Worm (Caenorhabditis elegans) whole organism, young adult: ENCODE data around the gene M03C11.3.

Experiments
- B0035.1 ChIP-seq: sonication (generic microtip); optimal IDR thresholded peaks from 2 replicates; lab custom pipeline; 2016; ENCODE audit warnings: missing genetic modification characterization, mild to moderate bottlenecking, missing compliant biosample characterization, missing genotype, missing genetic modification reagents
- B0336.3 ChIP-seq: fragments of 200-800 bp; sonication (Bioruptor generic); IDR thresholded peaks from 2 replicates; pipeline ENCODE4 v1.3.6; 2022; ENCODE audit warnings: missing genetic modification characterization, missing compliant biosample characterization
- F10E7.11 ChIP-seq: sonication (generic microtip); optimal IDR thresholded peaks from 2 replicates; lab custom pipeline; 2017; ENCODE audit warnings: mild to moderate bottlenecking, missing genetic modification characterization, moderate library complexity, missing compliant biosample characterization
- F22D6.2 ChIP-seq: sonication (generic microtip); optimal IDR thresholded peaks from 2 replicates; lab custom pipeline; 2016; ENCODE audit warnings: mild to moderate bottlenecking, missing genetic modification characterization, missing compliant biosample characterization
- F52B5.7 ChIP-seq: sonication (generic microtip); optimal IDR thresholded peaks from 2 replicates; lab custom pipeline; 2016; ENCODE audit warnings: mild to moderate bottlenecking, missing genetic modification characterization, missing compliant biosample characterization
- K11D2.4 ChIP-seq: fragments of 200-800 bp; sonication (Bioruptor generic); IDR thresholded peaks from 2 replicates; pipeline ENCODE4 v1.3.6; 2022; ENCODE audit warnings: missing genetic modification reagents, missing genetic modification characterization, missing compliant biosample characterization
- K12H6.12 ChIP-seq: fragments of 200-800 bp; sonication (Bioruptor generic); optimal IDR thresholded peaks from 2 replicates; lab custom pipeline; 2018; ENCODE audit warnings: mild to moderate bottlenecking, missing genetic modification characterization, missing compliant biosample characterization
- T07F8.4 ChIP-seq: sonication (generic microtip); optimal IDR thresholded peaks from 2 replicates; lab custom pipeline; 2016; ENCODE audit warnings: mild to moderate bottlenecking, missing genetic modification characterization, moderate library complexity, missing compliant biosample characterization
- Y56A3A.18 ChIP-seq: fragments of 200-800 bp; sonication (Bioruptor generic); IDR thresholded peaks from 2 replicates; pipeline ENCODE4 v1.3.6; 2022; ENCODE audit warnings: missing genetic modification reagents, missing genetic modification characterization, missing compliant biosample characterization
- ama-1 ChIP-seq, 3 experiments: fragments of 150-350 bp in 1 of 3; sonication (generic microtip) in 2 of 3; optimal IDR thresholded peaks; 2 replicates each; lab custom pipeline; 2014 to 2018; ENCODE audit warnings: missing biosample characterization in 2 of 3, missing genetic modification characterization in 2 of 3, missing genetic modification reagents in 2 of 3
- aptf-2 ChIP-seq: fragments of 200-800 bp; sonication (Bioruptor generic); conservative IDR thresholded peaks from 2 replicates; pipeline ENCODE4 v1.3.6; 2022; ENCODE audit warnings: missing genetic modification reagents, missing genetic modification characterization, missing compliant biosample characterization
- aptf-3 ChIP-seq: fragments of 200-800 bp; sonication (Bioruptor generic); IDR thresholded peaks from 2 replicates; pipeline ENCODE4 v1.3.6; 2022; ENCODE audit warnings: missing genetic modification characterization, missing compliant biosample characterization
- atf-7 ChIP-seq: sonication (generic microtip); optimal IDR thresholded peaks from 2 replicates; lab custom pipeline; 2017; ENCODE audit warnings: mild to moderate bottlenecking, missing genetic modification characterization, missing compliant biosample characterization
- athp-1 ChIP-seq: sonication (generic microtip); optimal IDR thresholded peaks from 2 replicates; lab custom pipeline; 2017; ENCODE audit warnings: mild to moderate bottlenecking, missing genetic modification characterization, missing compliant biosample characterization
- attf-5 ChIP-seq: fragments of 200-800 bp; sonication (Bioruptor generic); optimal IDR thresholded peaks from 2 replicates; lab custom pipeline; 2018; ENCODE audit warnings: mild to moderate bottlenecking, missing genetic modification characterization, missing compliant biosample characterization
- attf-6 ChIP-seq: fragments of 200-800 bp; sonication (Bioruptor generic); IDR thresholded peaks from 2 replicates; pipeline ENCODE4 v1.3.6; 2022; ENCODE audit warnings: missing genetic modification reagents, missing genetic modification characterization, missing compliant biosample characterization
- ccch-3 ChIP-seq: fragments of 200-800 bp; sonication (Bioruptor generic); optimal IDR thresholded peaks from 2 replicates; lab custom pipeline; 2018; ENCODE audit warnings: mild to moderate bottlenecking, missing genetic modification characterization, missing compliant biosample characterization
- cebp-1 ChIP-seq, 2 experiments: fragments of 200-800 bp in 1 of 2; sonication (Bioruptor generic) in 1 of 2; sonication (generic microtip) in 1 of 2; IDR thresholded peaks in 1 of 2; optimal IDR thresholded peaks in 1 of 2; 2 replicates each; pipeline versions ENCODE4 v1.3.6 to Lab custom; 2017 to 2022; ENCODE audit warnings: missing compliant biosample characterization in 2 of 2, missing genetic modification characterization in 2 of 2, mild to moderate bottlenecking in 1 of 2, missing genetic modification reagents in 1 of 2, moderate library complexity in 1 of 2
- ceh-27 ChIP-seq: fragments of 200-800 bp; sonication (Bioruptor generic); optimal IDR thresholded peaks from 2 replicates; lab custom pipeline; 2018; ENCODE audit warnings: mild to moderate bottlenecking, missing genetic modification characterization, moderate library complexity, missing compliant biosample characterization
- chd-7 ChIP-seq: sonication (generic microtip); optimal IDR thresholded peaks from 2 replicates; lab custom pipeline; 2016; ENCODE audit warnings: mild to moderate bottlenecking, missing genetic modification characterization, moderate library complexity, missing compliant biosample characterization
- efl-1 ChIP-seq: fragments of 150-350 bp; optimal IDR thresholded peaks from 2 replicates; lab custom pipeline; 2014; ENCODE audit warnings: missing biosample characterization, missing genetic modification reagents, missing genetic modification characterization
- egl-44 ChIP-seq: fragments of 200-800 bp; sonication (Bioruptor generic); IDR thresholded peaks from 2 replicates; pipeline ENCODE4 v1.3.6; 2022; ENCODE audit warnings: missing genetic modification reagents, missing genetic modification characterization, missing compliant biosample characterization
- ekl-4 ChIP-seq: fragments of 200-800 bp; sonication (Bioruptor generic); IDR thresholded peaks from 2 replicates; pipeline ENCODE4 v1.3.6; 2022; ENCODE audit warnings: missing genetic modification reagents, missing genetic modification characterization, missing compliant biosample characterization
- gei-17 ChIP-seq: fragments of 200-800 bp; sonication (Bioruptor generic); optimal IDR thresholded peaks from 2 replicates; lab custom pipeline; 2018; ENCODE audit warnings: mild to moderate bottlenecking, missing genetic modification characterization, missing compliant biosample characterization
- him-1 ChIP-seq: sonication (generic microtip); optimal IDR thresholded peaks from 2 replicates; lab custom pipeline; 2016; ENCODE audit warnings: missing genotype, missing genetic modification reagents, missing genetic modification characterization, missing compliant biosample characterization
- hmg-20 ChIP-seq: fragments of 200-800 bp; sonication (Bioruptor generic); IDR thresholded peaks from 2 replicates; pipeline ENCODE4 v1.3.6; 2022; ENCODE audit warnings: missing genetic modification reagents, missing genetic modification characterization, missing compliant biosample characterization
- let-526 ChIP-seq: fragments of 200-800 bp; sonication (Bioruptor generic); IDR thresholded peaks from 2 replicates; pipeline ENCODE4 v1.3.6; 2022; ENCODE audit warnings: missing genetic modification reagents, missing genetic modification characterization, missing compliant biosample characterization
- lin-40 ChIP-seq: sonication (generic microtip); optimal IDR thresholded peaks from 2 replicates; lab custom pipeline; 2016; ENCODE audit warnings: missing genetic modification characterization, mild to moderate bottlenecking, missing compliant biosample characterization, missing genotype, missing genetic modification reagents
- lin-54 ChIP-seq: fragments of 200-800 bp; sonication (Bioruptor generic); optimal IDR thresholded peaks from 2 replicates; lab custom pipeline; 2018; ENCODE audit warnings: mild to moderate bottlenecking, missing genetic modification characterization, missing compliant biosample characterization
- lsy-27 ChIP-seq: sonication (generic microtip); optimal IDR thresholded peaks from 2 replicates; lab custom pipeline; 2017; ENCODE audit warnings: missing genetic modification characterization, mild to moderate bottlenecking, missing compliant biosample characterization, antibody characterized with exemption, missing genotype, borderline replicate concordance; ENCODE audit not compliant: insufficient read depth
- madf-10 ChIP-seq: sonication (generic microtip); optimal IDR thresholded peaks from 2 replicates; lab custom pipeline; 2016; ENCODE audit warnings: mild to moderate bottlenecking, missing genetic modification characterization, missing compliant biosample characterization
- mcd-1 ChIP-seq: fragments of 200-800 bp; sonication (Bioruptor generic); IDR thresholded peaks from 2 replicates; pipeline ENCODE4 v1.3.6; 2022; ENCODE audit warnings: missing genetic modification reagents, missing genetic modification characterization, missing compliant biosample characterization
- nfya-2 ChIP-seq: fragments of 200-800 bp; sonication (Bioruptor generic); IDR thresholded peaks from 2 replicates; pipeline ENCODE4 v1.3.6; 2022; ENCODE audit warnings: missing genetic modification reagents, missing genetic modification characterization, missing compliant biosample characterization
- nfyb-1 ChIP-seq: fragments of 200-800 bp; sonication (Bioruptor generic); IDR thresholded peaks from 2 replicates; pipeline ENCODE4 v1.3.6; 2022; ENCODE audit warnings: missing genetic modification reagents, missing genetic modification characterization, missing compliant biosample characterization
- nhr-80 ChIP-seq: sonication (generic microtip); optimal IDR thresholded peaks from 2 replicates; lab custom pipeline; 2016; ENCODE audit warnings: missing genetic modification characterization, missing compliant biosample characterization
- nhr-90 ChIP-seq: sonication (generic microtip); optimal IDR thresholded peaks from 2 replicates; lab custom pipeline; 2016; ENCODE audit warnings: missing genotype, mild to moderate bottlenecking, missing genetic modification characterization, missing compliant biosample characterization
- pbrm-1 ChIP-seq: fragments of 200-800 bp; sonication (Bioruptor generic); IDR thresholded peaks from 2 replicates; pipeline ENCODE4 v1.3.6; 2022; ENCODE audit warnings: missing genetic modification reagents, missing genetic modification characterization, missing compliant biosample characterization
- rec-8 ChIP-seq, 2 experiments: sonication (generic microtip); optimal IDR thresholded peaks; 2 replicates each; lab custom pipeline; 2016; ENCODE audit warnings: mild to moderate bottlenecking in 2 of 2, missing genetic modification characterization in 2 of 2, missing genetic modification reagents in 2 of 2, missing genotype in 2 of 2, missing biosample characterization in 1 of 2, missing compliant biosample characterization in 1 of 2, moderate library complexity in 1 of 2
- snpc-1.3 ChIP-seq: sonication (generic microtip); optimal IDR thresholded peaks from 2 replicates; lab custom pipeline; 2017; ENCODE audit warnings: missing genetic modification characterization, mild to moderate bottlenecking, missing compliant biosample characterization, antibody characterized with exemption, moderate library complexity, missing genotype, missing genetic modification reagents; ENCODE audit not compliant: insufficient read depth
- tbp1 ChIP-seq: fragments of 200-800 bp; sonication (Bioruptor generic); optimal IDR thresholded peaks from 2 replicates; lab custom pipeline; 2018; ENCODE audit warnings: mild to moderate bottlenecking, missing genetic modification characterization, missing compliant biosample characterization
- xnd-1 ChIP-seq: sonication (generic microtip); optimal IDR thresholded peaks from 2 replicates; lab custom pipeline; 2016; ENCODE audit warnings: missing genotype, missing genetic modification reagents, missing genetic modification characterization, missing compliant biosample characterization
- zfh-2 ChIP-seq: fragments of 200-800 bp; sonication (Bioruptor generic); conservative IDR thresholded peaks from 2 replicates; pipeline ENCODE4 v1.3.6; 2022; ENCODE audit warnings: missing genetic modification reagents, missing genetic modification characterization, missing compliant biosample characterization
- zim-3 ChIP-seq: sonication (generic microtip); optimal IDR thresholded peaks from 2 replicates; lab custom pipeline; 2017; ENCODE audit warnings: mild to moderate bottlenecking, missing genetic modification characterization, moderate library complexity, missing compliant biosample characterization
- ztf-6 ChIP-seq: fragments of 200-800 bp; sonication (Bioruptor generic); IDR thresholded peaks from 2 replicates; pipeline ENCODE4 v1.3.6; 2022; ENCODE audit warnings: missing genetic modification reagents, missing genetic modification characterization, missing compliant biosample characterization

Gene M03C11.3

ce11 chrIII:10415822-10416221 is 11.0 kb downstream of the M03C11.3 start, which contains the start of gene ymel-1 (continued):
- TF ChIP-seq F22D6.2 (tag; lab: Kevin White, UChicago) = no peak
- TF ChIP-seq pbrm-1 = peak; percentile 32; the same call in 1 of the 2 replicates
- TF ChIP-seq chd-7 (tag; lab: Kevin White, UChicago) = no peak
- peak; percentile 28 for TF ChIP-seq nhr-80
- no peak for TF ChIP-seq attf-6 (GFP tag; lab: Robert Waterston, UW)
- TF ChIP-seq madf-10 = peak; percentile 7
- no peak for TF ChIP-seq F10E7.11
- TF ChIP-seq ekl-4 = no peak
- TF ChIP-seq aptf-2 = 0 out of 2 replicates have a peak, but pooled peaks have one; percentile 27
- TF ChIP-seq B0035.1 (tag; lab: Kevin White, UChicago) = peak; percentile 11
- TF ChIP-seq athp-1 (tag; lab: Kevin White, UChicago) = peak; percentile 48
- peak; percentile 11 for TF ChIP-seq lin-54 (GFP tag; lab: Kevin White, UChicago)
- no peak for TF ChIP-seq efl-1 (GFP tag; lab: Kevin White, UChicago)
- peak; percentile 69 for TF ChIP-seq attf-5 (GFP tag; lab: Kevin White, UChicago)
- no peak for TF ChIP-seq ccch-3 (GFP tag; lab: Kevin White, UChicago)
- TF ChIP-seq nhr-90 (tag; lab: Kevin White, UChicago) = peak; percentile 19
- TF ChIP-seq B0336.3 = peak; percentile 51; the same call in 1 of the 2 replicates
- no peak for TF ChIP-seq Y56A3A.18 (GFP tag; lab: Robert Waterston, UW)
- peak; percentile 58; the same call in 1 of the 2 replicates for TF ChIP-seq nfyb-1
- TF ChIP-seq cebp-1 (GFP tag; IDR thresholded peaks at IDR 0.05; lab: Robert Waterston, UW) = no peak
- TF ChIP-seq cebp-1 (tag; optimal IDR thresholded peaks at IDR 0.05; lab: Kevin White, UChicago) = peak; percentile 55
- TF ChIP-seq mcd-1 = peak; percentile 88
- TF ChIP-seq ceh-27 (GFP tag; lab: Kevin White, UChicago) = no peak
- TF ChIP-seq zim-3 (tag; lab: Kevin White, UChicago) = no peak
- TF ChIP-seq lin-40 (tag; lab: Kevin White, UChicago) = peak; percentile 20
- no peak for TF ChIP-seq K11D2.4 (GFP tag; lab: Robert Waterston, UW)
- TF ChIP-seq lsy-27 (tag; lab: Kevin White, UChicago) = no peak
- TF ChIP-seq ama-1 (optimal IDR thresholded peaks at IDR 0.05; lab: Kevin White, UChicago) = peak; percentile 41
- no peak for TF ChIP-seq ama-1 (GFP tag; optimal IDR thresholded peaks at IDR 0.05; lab: Kevin White, UChicago)
- no peak for TF ChIP-seq hmg-20 (GFP tag; lab: Robert Waterston, UW)
- TF ChIP-seq F52B5.7 = peak; percentile 39
- TF ChIP-seq tbp1 (GFP tag; lab: Kevin White, UChicago) = peak; percentile 4
- TF ChIP-seq nfya-2 (GFP tag; lab: Robert Waterston, UW) = no peak

- TF ChIP-seq let-526 (GFP tag; lab: Robert Waterston, UW) (no peak), zfh-2 (GFP tag; lab: Robert Waterston, UW) (no peak), rec-8 (tag; optimal IDR thresholded peaks at IDR 0.05; lab: Kevin White, UChicago) (no peak), him-1 (tag; lab: Kevin White, UChicago) (peak; percentile 93), gei-17 (GFP tag; lab: Kevin White, UChicago) (no peak), atf-7 (peak; percentile 24), ztf-6 (GFP tag; lab: Robert Waterston, UW) (no peak), aptf-3 (no peak), snpc-1.3 (tag; lab: Kevin White, UChicago) (no peak), mcd-1 (0 out of 2 replicates have a peak, but pooled peaks have one; percentile 12), K12H6.12 (tag; lab: Kevin White, UChicago) (no peak), xnd-1 (tag; lab: Kevin White, UChicago) (no peak), egl-44 (GFP tag; lab: Robert Waterston, UW) (no peak), ceh-27 (GFP tag; lab: Kevin White, UChicago) (no peak), attf-6 (GFP tag; lab: Robert Waterston, UW) (no peak), T07F8.4 (tag; lab: Kevin White, UChicago) (no peak)
These were observed 16.8 kb downstream of the M03C11.3 start for ce11 chrIII:10421680-10422079.
